Worm (Caenorhabditis elegans) whole organism, late embryonic: ENCODE results near the gene msra-1.

Source experiments
- ceh-18 ChIP-seq: sonication (generic microtip); optimal IDR thresholded peaks from 2 replicates; lab custom pipeline; 2016; ENCODE audit warnings: missing genetic modification characterization, missing compliant biosample characterization
- che-1 ChIP-seq: sonication (generic microtip); optimal IDR thresholded peaks from 2 replicates; lab custom pipeline; 2016; ENCODE audit warnings: mild to moderate bottlenecking, missing genetic modification characterization, missing compliant biosample characterization
- nfya-1 ChIP-seq: sonication (generic microtip); optimal IDR thresholded peaks from 2 replicates; lab custom pipeline; 2017; ENCODE audit warnings: missing genetic modification characterization, mild to moderate bottlenecking, missing compliant biosample characterization, antibody characterized with exemption, moderate library complexity
- unc-3 ChIP-seq, 2 experiments: fragments of 200-800 bp in 1 of 2; sonication (Bioruptor generic) in 1 of 2; sonication (generic microtip) in 1 of 2; conservative IDR thresholded peaks in 1 of 2; optimal IDR thresholded peaks in 1 of 2; 2 replicates each; pipeline versions ENCODE4 v1.3.6 to Lab custom; 2016 to 2022; ENCODE audit warnings: missing compliant biosample characterization in 2 of 2, missing genetic modification characterization in 2 of 2, missing genetic modification reagents in 1 of 2
- unc-55 ChIP-seq: sonication (generic microtip); optimal IDR thresholded peaks from 2 replicates; lab custom pipeline; 2017; ENCODE audit warnings: missing biosample characterization, missing genetic modification reagents, missing genetic modification characterization

ce11 chrII:7323925-7324324 lies 39.9 kb downstream of the msra-1 start, which contains the start of gene F21D12.3:
- TF ChIP-seq nfya-1: no peak
- no peak for TF ChIP-seq unc-3 (GFP tag; conservative IDR thresholded peaks at IDR 0.05; lab: Robert Waterston, UW)
- no peak for TF ChIP-seq unc-3 (tag; optimal IDR thresholded peaks at IDR 0.05; lab: Kevin White, UChicago)
- TF ChIP-seq che-1 (tag; lab: Kevin White, UChicago): no peak
- no peak for TF ChIP-seq unc-55 (GFP tag; lab: Kevin White, UChicago)
- no peak for TF ChIP-seq ceh-18 (tag; lab: Kevin White, UChicago)
